Worm (Caenorhabditis elegans) whole organism, L3 larva: ENCODE results near the gene R160.3.

Source experiments
- R02D3.7 ChIP-seq: fragments of 150-350 bp; optimal IDR thresholded peaks from 2 replicates; lab custom pipeline; 2014; ENCODE audit warnings: missing biosample characterization, missing genetic modification characterization
- ZK546.5 ChIP-seq: sonication (generic microtip); optimal IDR thresholded peaks from 2 replicates; lab custom pipeline; 2017; ENCODE audit warnings: missing biosample characterization, missing genetic modification characterization
- aly-2 ChIP-seq: fragments of 150-350 bp; optimal IDR thresholded peaks from 2 replicates; lab custom pipeline; 2014; ENCODE audit warnings: missing biosample characterization, missing genetic modification characterization
- ama-1 ChIP-seq: fragments of 150-350 bp; optimal IDR thresholded peaks from 2 replicates; lab custom pipeline; 2018
- ceh-16 ChIP-seq: sonication (generic microtip); optimal IDR thresholded peaks from 2 replicates; lab custom pipeline; 2017; ENCODE audit warnings: missing biosample characterization, missing genetic modification characterization
- ceh-28 ChIP-seq: fragments of 150-350 bp; optimal IDR thresholded peaks from 2 replicates; lab custom pipeline; 2014; ENCODE audit warnings: missing biosample characterization, missing genetic modification reagents, missing genetic modification characterization
- ceh-82 ChIP-seq: fragments of 150-350 bp; optimal IDR thresholded peaks from 2 replicates; lab custom pipeline; 2014; ENCODE audit warnings: missing biosample characterization, missing genetic modification characterization
- ceh-9 ChIP-seq: sonication (generic microtip); optimal IDR thresholded peaks from 2 replicates; lab custom pipeline; 2018; ENCODE audit warnings: missing biosample characterization, missing genetic modification characterization
- daf-12 ChIP-seq: fragments of 150-350 bp; optimal IDR thresholded peaks from 2 replicates; lab custom pipeline; 2014; ENCODE audit warnings: missing biosample characterization, missing genetic modification reagents, missing genetic modification characterization
- elt-1 ChIP-seq: fragments of 150-350 bp; optimal IDR thresholded peaks from 2 replicates; lab custom pipeline; 2014; ENCODE audit warnings: missing biosample characterization, missing genetic modification characterization
- elt-2 ChIP-seq: sonication (generic microtip); optimal IDR thresholded peaks from 2 replicates; lab custom pipeline; 2016; ENCODE audit warnings: missing genetic modification reagents, mild to moderate bottlenecking, missing genetic modification characterization, missing compliant biosample characterization
- elt-3 ChIP-seq, 3 experiments: fragments of 150-350 bp in 1 of 3; sonication (generic microtip) in 2 of 3; optimal IDR thresholded peaks; 2 replicates in 2 of 3; 4 replicates in 1 of 3; lab custom pipeline; 2014 to 2017; ENCODE audit warnings: missing biosample characterization in 3 of 3, missing genetic modification characterization in 3 of 3
- eor-1 ChIP-seq, 2 experiments: fragments of 150-350 bp; optimal IDR thresholded peaks; 2 replicates each; lab custom pipeline; 2014 to 2018; ENCODE audit warnings: missing biosample characterization in 2 of 2, missing genetic modification characterization in 2 of 2
- fkh-2 ChIP-seq: fragments of 150-350 bp; optimal IDR thresholded peaks from 2 replicates; lab custom pipeline; 2014; ENCODE audit warnings: missing biosample characterization, missing genetic modification reagents, missing genetic modification characterization
- fos-1 ChIP-seq: fragments of 150-350 bp; optimal IDR thresholded peaks from 2 replicates; lab custom pipeline; 2014; ENCODE audit warnings: missing biosample characterization, missing genetic modification characterization
- hmg-11 ChIP-seq: sonication (generic microtip); optimal IDR thresholded peaks from 2 replicates; lab custom pipeline; 2016; ENCODE audit warnings: missing genetic modification characterization, missing compliant biosample characterization
- jun-1 ChIP-seq: fragments of 150-350 bp; optimal IDR thresholded peaks from 2 replicates; lab custom pipeline; 2014; ENCODE audit warnings: missing biosample characterization, missing genetic modification reagents, missing genetic modification characterization
- lin-15B ChIP-seq: fragments of 150-350 bp; optimal IDR thresholded peaks from 2 replicates; lab custom pipeline; 2014; ENCODE audit warnings: missing biosample characterization, missing genetic modification characterization
- lin-39 ChIP-seq: fragments of 150-350 bp; optimal IDR thresholded peaks from 2 replicates; lab custom pipeline; 2018; ENCODE audit warnings: missing biosample characterization, missing genetic modification reagents, missing genetic modification characterization
- lsy-12 ChIP-seq: sonication (generic microtip); optimal IDR thresholded peaks from 2 replicates; lab custom pipeline; 2016; ENCODE audit warnings: mild to moderate bottlenecking, missing genetic modification characterization, missing compliant biosample characterization
- mdl-1 ChIP-seq: fragments of 150-350 bp; optimal IDR thresholded peaks from 2 replicates; lab custom pipeline; 2014; ENCODE audit warnings: missing biosample characterization, missing genetic modification characterization
- mml-1 ChIP-seq: fragments of 150-350 bp; sonication (generic microtip); optimal IDR thresholded peaks from 3 replicates; lab custom pipeline; 2014; ENCODE audit warnings: missing biosample characterization, missing genetic modification characterization
- nfya-1 ChIP-seq: sonication (generic microtip); optimal IDR thresholded peaks from 2 replicates; lab custom pipeline; 2017; ENCODE audit warnings: missing genetic modification characterization, mild to moderate bottlenecking, missing compliant biosample characterization, antibody characterized with exemption, moderate library complexity; ENCODE audit not compliant: insufficient read depth
- nhr-11 ChIP-seq: fragments of 150-350 bp; optimal IDR thresholded peaks from 2 replicates; lab custom pipeline; 2014; ENCODE audit warnings: missing biosample characterization, missing genetic modification characterization
- nhr-12 ChIP-seq: fragments of 150-350 bp; optimal IDR thresholded peaks from 2 replicates; lab custom pipeline; 2014; ENCODE audit warnings: missing biosample characterization, missing genetic modification characterization
- nhr-23 ChIP-seq: fragments of 150-350 bp; optimal IDR thresholded peaks from 2 replicates; lab custom pipeline; 2014; ENCODE audit warnings: missing biosample characterization, missing genetic modification reagents, missing genetic modification characterization
- nhr-237 ChIP-seq: fragments of 150-350 bp; optimal IDR thresholded peaks from 2 replicates; lab custom pipeline; 2014; ENCODE audit warnings: missing biosample characterization, missing genetic modification characterization
- nhr-25 ChIP-seq: sonication (generic microtip); optimal IDR thresholded peaks from 2 replicates; lab custom pipeline; 2017; ENCODE audit warnings: missing biosample characterization, missing genetic modification characterization
- nhr-28 ChIP-seq: fragments of 150-350 bp; optimal IDR thresholded peaks from 2 replicates; lab custom pipeline; 2014; ENCODE audit warnings: missing biosample characterization, missing genetic modification characterization
- nhr-43 ChIP-seq: sonication (generic microtip); optimal IDR thresholded peaks from 2 replicates; lab custom pipeline; 2016; ENCODE audit warnings: mild to moderate bottlenecking, missing genetic modification characterization, missing compliant biosample characterization; ENCODE audit not compliant: poor library complexity, severe bottlenecking
- nhr-67 ChIP-seq: fragments of 150-350 bp; optimal IDR thresholded peaks from 2 replicates; lab custom pipeline; 2014; ENCODE audit warnings: missing biosample characterization, missing genetic modification characterization
- nhr-76 ChIP-seq: fragments of 150-350 bp; sonication (generic microtip); optimal IDR thresholded peaks from 5 replicates; lab custom pipeline; 2014; ENCODE audit warnings: missing biosample characterization, missing genetic modification characterization
- nhr-77 ChIP-seq: fragments of 150-350 bp; optimal IDR thresholded peaks from 2 replicates; lab custom pipeline; 2014; ENCODE audit warnings: missing biosample characterization, missing genetic modification characterization
- pha-4 ChIP-seq: fragments of 150-350 bp; optimal IDR thresholded peaks from 2 replicates; lab custom pipeline; 2014; ENCODE audit warnings: missing biosample characterization, missing genetic modification reagents, missing genetic modification characterization
- pqm-1 ChIP-seq: fragments of 150-350 bp; optimal IDR thresholded peaks from 2 replicates; lab custom pipeline; 2017; ENCODE audit warnings: missing biosample characterization, missing genetic modification characterization, inconsistent platforms
- sea-2 ChIP-seq: fragments of 150-350 bp; sonication (generic microtip); optimal IDR thresholded peaks from 4 replicates; lab custom pipeline; 2014; ENCODE audit warnings: missing biosample characterization, missing genetic modification reagents, missing genetic modification characterization
- skn-1 ChIP-seq: fragments of 150-350 bp; optimal IDR thresholded peaks from 2 replicates; lab custom pipeline; 2014; ENCODE audit warnings: missing biosample characterization, missing genetic modification characterization
- snpc-4 ChIP-seq: fragments of 150-350 bp; optimal IDR thresholded peaks from 2 replicates; lab custom pipeline; 2014; ENCODE audit warnings: missing biosample characterization, missing genetic modification characterization
- tbx-2 ChIP-seq: sonication (generic microtip); optimal IDR thresholded peaks from 2 replicates; lab custom pipeline; 2016; ENCODE audit warnings: mild to moderate bottlenecking, missing genetic modification characterization, missing compliant biosample characterization
- unc-39 ChIP-seq: sonication (generic microtip); optimal IDR thresholded peaks from 4 replicates; lab custom pipeline; 2017; ENCODE audit warnings: missing biosample characterization, missing genetic modification characterization
- unc-62 ChIP-seq: fragments of 150-350 bp; sonication (generic microtip); optimal IDR thresholded peaks from 4 replicates; lab custom pipeline; 2014; ENCODE audit warnings: missing biosample characterization, missing genetic modification reagents, missing genetic modification characterization
- zag-1 ChIP-seq: fragments of 150-350 bp; optimal IDR thresholded peaks from 2 replicates; lab custom pipeline; 2014; ENCODE audit warnings: missing biosample characterization, missing genetic modification characterization
- ztf-11 ChIP-seq: fragments of 150-350 bp; optimal IDR thresholded peaks from 2 replicates; lab custom pipeline; 2014; ENCODE audit warnings: missing biosample characterization, missing genetic modification characterization
- ztf-4 ChIP-seq: fragments of 150-350 bp; optimal IDR thresholded peaks from 2 replicates; lab custom pipeline; 2014; ENCODE audit warnings: missing biosample characterization, missing genetic modification characterization

R160.3 gene

ce11 chrX:4395073-4395850, 29.1 kb upstream of the R160.3 start (continued):
- peak; percentile 81 for TF ChIP-seq jun-1 (tag; lab: Kevin White, UChicago)
- TF ChIP-seq nhr-237 (tag; lab: Kevin White, UChicago), result no peak
- TF ChIP-seq nhr-67 (tag; lab: Kevin White, UChicago), result no peak
- no peak for TF ChIP-seq unc-62 (GFP tag; lab: Kevin White, UChicago)
- TF ChIP-seq elt-3 (tag; optimal IDR thresholded peaks at IDR 0.05; lab: Kevin White, UChicago), result no peak
- no peak for TF ChIP-seq nhr-76 (tag; lab: Kevin White, UChicago)
- TF ChIP-seq ceh-16 (tag; lab: Kevin White, UChicago), result no peak
- TF ChIP-seq nhr-28 (tag; lab: Kevin White, UChicago), result no peak
- peak; percentile 66 for TF ChIP-seq tbx-2
- no peak for TF ChIP-seq mml-1 (tag; lab: Kevin White, UChicago)
- peak; percentile 84 for TF ChIP-seq hmg-11 (tag; lab: Kevin White, UChicago)
- TF ChIP-seq pha-4 (tag; lab: Kevin White, UChicago), result peak; percentile 88
- no peak for TF ChIP-seq ceh-9 (tag; lab: Kevin White, UChicago)
- TF ChIP-seq skn-1 (tag; lab: Kevin White, UChicago), result peak; percentile 46
- peak; percentile 87 for TF ChIP-seq nhr-25
- TF ChIP-seq aly-2 (tag; lab: Kevin White, UChicago), result no peak
- no peak for TF ChIP-seq ama-1 (lab: Kevin White, UChicago)
- TF ChIP-seq fkh-2, result no peak
- peak; percentile 71 for TF ChIP-seq nhr-77 (tag; lab: Kevin White, UChicago)

- no peak for TF ChIP-seq unc-62 (GFP tag; lab: Kevin White, UChicago)
- TF ChIP-seq nfya-1 (tag; lab: Kevin White, UChicago), result peak; percentile 27
- no peak for TF ChIP-seq nhr-43 (tag; lab: Kevin White, UChicago)
Measured at ce11 chrX:4391680-4392079, 25.5 kb upstream of the R160.3 start.

- TF ChIP-seq lsy-12, result peak; percentile 75
- TF ChIP-seq fos-1 (tag; lab: Kevin White, UChicago), result peak; percentile 73
- TF ChIP-seq daf-12 (tag; lab: Kevin White, UChicago), result no peak
- no peak for TF ChIP-seq mml-1 (tag; lab: Kevin White, UChicago)
- peak; percentile 85 for TF ChIP-seq unc-62 (GFP tag; lab: Kevin White, UChicago)
- TF ChIP-seq ztf-11, result no peak
- TF ChIP-seq R02D3.7 (tag; lab: Kevin White, UChicago), result peak; percentile 72
- no peak for TF ChIP-seq nhr-12 (tag; lab: Kevin White, UChicago)
- peak; percentile 22 for TF ChIP-seq ama-1 (lab: Kevin White, UChicago)
- peak; percentile 90 for TF ChIP-seq nhr-23
- TF ChIP-seq ztf-4 (tag; lab: Kevin White, UChicago), result peak; percentile 61
- TF ChIP-seq ceh-82, result peak; percentile 69
- TF ChIP-seq pha-4 (tag; lab: Kevin White, UChicago), result peak; percentile 97
- TF ChIP-seq ceh-28, result peak; percentile 86
- peak; percentile 37 for TF ChIP-seq nhr-67 (tag; lab: Kevin White, UChicago)
- no peak for TF ChIP-seq sea-2 (GFP tag; lab: Kevin White, UChicago)
- TF ChIP-seq elt-3 (tag; optimal IDR thresholded peaks at IDR 0.05; lab: Kevin White, UChicago), result peak in 1 of 3 experiments; percentile 71
- no peak for TF ChIP-seq nhr-28 (tag; lab: Kevin White, UChicago)
- TF ChIP-seq ZK546.5, result no peak
- peak; percentile 98 for TF ChIP-seq nhr-25
- TF ChIP-seq nhr-43 (tag; lab: Kevin White, UChicago), result peak; percentile 93
- TF ChIP-seq aly-2 (tag; lab: Kevin White, UChicago), result no peak
- TF ChIP-seq ceh-16 (tag; lab: Kevin White, UChicago), result no peak
- peak; percentile 50 for TF ChIP-seq pqm-1 (tag; lab: Kevin White, UChicago)
- peak; percentile 98 for TF ChIP-seq nfya-1 (tag; lab: Kevin White, UChicago)
- TF ChIP-seq elt-1 (tag; lab: Kevin White, UChicago), result peak; percentile 76
- TF ChIP-seq skn-1 (tag; lab: Kevin White, UChicago), result peak; percentile 92
- peak; percentile 89 for TF ChIP-seq nhr-11 (tag; lab: Kevin White, UChicago)
- peak; percentile 61 for TF ChIP-seq nhr-76 (tag; lab: Kevin White, UChicago)
- TF ChIP-seq snpc-4 (tag; lab: Kevin White, UChicago), result peak; percentile 66
- TF ChIP-seq mdl-1 (tag; lab: Kevin White, UChicago), result peak; percentile 79
- peak; percentile 98 for TF ChIP-seq hmg-11 (tag; lab: Kevin White, UChicago)
- TF ChIP-seq lin-39 (tag; lab: Kevin White, UChicago), result peak; percentile 98
- no peak for TF ChIP-seq unc-39 (tag; lab: Kevin White, UChicago)
- TF ChIP-seq elt-2 (tag; lab: Kevin White, UChicago), result peak; percentile 81
- TF ChIP-seq zag-1 (tag; lab: Kevin White, UChicago), result peak; percentile 72
- peak; percentile 85 for TF ChIP-seq tbx-2
- no peak for TF ChIP-seq fkh-2
- peak; percentile 55 for TF ChIP-seq nhr-77 (tag; lab: Kevin White, UChicago)
- TF ChIP-seq eor-1 (tag; optimal IDR thresholded peaks at IDR 0.05; lab: Kevin White, UChicago), result no peak
- no peak for TF ChIP-seq ceh-9 (tag; lab: Kevin White, UChicago)
- peak; percentile 77 for TF ChIP-seq lin-15B (tag; lab: Kevin White, UChicago)
- TF ChIP-seq jun-1 (tag; lab: Kevin White, UChicago), result peak; percentile 96
Measured at ce11 chrX:4388834-4389409, 22.8 kb upstream of the R160.3 start, which contains the start of gene dpy-23. dpy-23 (plus strand) TSS chrX:4389359.
